Worm (Caenorhabditis elegans): Measurements from ENCODE around the gene C16C8.10.

C16C8.10 gene

ce11 chrII:3428158-3428704 lies 36.2 kb downstream of the C16C8.10 start:
- TF ChIP-seq klf-2 (GFP tag; conservative IDR thresholded peaks at IDR 0.05) (no peak), flt-1 (GFP tag; IDR thresholded peaks at IDR 0.05) (no peak), ztf-23 (GFP tag; IDR thresholded peaks at IDR 0.05) (peak; percentile 56; the same call in 1 of the 2 replicates), T22C8.4 (GFP tag; IDR thresholded peaks at IDR 0.05) (0 out of 2 replicates have a peak, but pooled peaks have one; percentile 16)

- TF ChIP-seq tab-1 (GFP tag; IDR thresholded peaks at IDR 0.05) = no peak
- TF ChIP-seq klf-2 (GFP tag; conservative IDR thresholded peaks at IDR 0.05) = no peak
- TF ChIP-seq T22C8.4 (GFP tag; IDR thresholded peaks at IDR 0.05) = no peak
- TF ChIP-seq ref-1 (GFP tag; conservative IDR thresholded peaks at IDR 0.05) = no peak
- no peak for TF ChIP-seq cog-1 (tag; optimal IDR thresholded peaks at IDR 0.05)
- no peak for TF ChIP-seq ztf-29 (GFP tag; IDR thresholded peaks at IDR 0.05)
- TF ChIP-seq med-1 (GFP tag; optimal IDR thresholded peaks at IDR 0.05; ENCODE audit: insufficient read depth) = no peak
- no peak for TF ChIP-seq flt-1 (GFP tag; IDR thresholded peaks at IDR 0.05)
- TF ChIP-seq ztf-23 (GFP tag; IDR thresholded peaks at IDR 0.05) = no peak
Observed at ce11 chrII:3425433-3425832, 39.0 kb downstream of the C16C8.10 start, which contains the start of gene nep-11. Gene nep-11, minus strand, starts transcription at chrII:3425533.

ce11 chrII:3422938-3423337 lies 41.5 kb downstream of the C16C8.10 start:
- no peak for TF ChIP-seq cog-1 (tag; optimal IDR thresholded peaks at IDR 0.05)
- no peak for TF ChIP-seq klf-2 (GFP tag; conservative IDR thresholded peaks at IDR 0.05)
- TF ChIP-seq ref-1 (GFP tag; conservative IDR thresholded peaks at IDR 0.05) = no peak
- TF ChIP-seq ztf-29 (GFP tag; IDR thresholded peaks at IDR 0.05) = no peak
- TF ChIP-seq med-1 (GFP tag; optimal IDR thresholded peaks at IDR 0.05; ENCODE audit: insufficient read depth) = no peak
- TF ChIP-seq ztf-23 (GFP tag; IDR thresholded peaks at IDR 0.05) = no peak
- no peak for TF ChIP-seq flt-1 (GFP tag; IDR thresholded peaks at IDR 0.05)
- TF ChIP-seq T22C8.4 (GFP tag; IDR thresholded peaks at IDR 0.05) = no peak
- TF ChIP-seq tab-1 (GFP tag; IDR thresholded peaks at IDR 0.05) = no peak

- TF ChIP-seq ztf-29 (GFP tag; IDR thresholded peaks at IDR 0.05) (no peak), tab-1 (GFP tag; IDR thresholded peaks at IDR 0.05) (no peak), T22C8.4 (GFP tag; IDR thresholded peaks at IDR 0.05) (no peak), cog-1 (tag; optimal IDR thresholded peaks at IDR 0.05) (no peak), klf-2 (GFP tag; conservative IDR thresholded peaks at IDR 0.05) (no peak), ztf-23 (GFP tag; IDR thresholded peaks at IDR 0.05) (no peak), flt-1 (GFP tag; IDR thresholded peaks at IDR 0.05) (no peak), med-1 (GFP tag; optimal IDR thresholded peaks at IDR 0.05; ENCODE audit: insufficient read depth) (no peak), ref-1 (GFP tag; conservative IDR thresholded peaks at IDR 0.05) (no peak)
Observed at ce11 chrII:3416528-3416927, 48.0 kb downstream of the C16C8.10 start, which contains the start of gene nep-6. Gene nep-6, plus strand, starts transcription at chrII:3416828.

- TF ChIP-seq ref-1 (GFP tag; conservative IDR thresholded peaks at IDR 0.05) (no peak), klf-2 (GFP tag; conservative IDR thresholded peaks at IDR 0.05) (no peak), ztf-29 (GFP tag; IDR thresholded peaks at IDR 0.05) (no peak), ztf-23 (GFP tag; IDR thresholded peaks at IDR 0.05) (no peak), flt-1 (GFP tag; IDR thresholded peaks at IDR 0.05) (no peak), tab-1 (GFP tag; IDR thresholded peaks at IDR 0.05) (no peak), T22C8.4 (GFP tag; IDR thresholded peaks at IDR 0.05) (no peak), cog-1 (tag; optimal IDR thresholded peaks at IDR 0.05) (no peak)
Observed at ce11 chrII:3414383-3414910, 50.0 kb downstream of the C16C8.10 start, which contains the start of the genes F18A12.7 and F18A12.2. Gene F18A12.7, minus strand, starts transcription at chrII:3414483. Gene F18A12.2, plus strand, starts transcription at chrII:3414860.
